Worm (Caenorhabditis elegans) whole organism, L1 larva: Measurements from ENCODE around the gene oat-1.

Experiments
- C34B4.2 ChIP-seq: sonication (generic microtip); optimal IDR thresholded peaks from 2 replicates; lab custom pipeline; 2017; ENCODE audit warnings: mild to moderate bottlenecking, missing genetic modification characterization, missing compliant biosample characterization
- Y116A8C.19 ChIP-seq: sonication (generic microtip); optimal IDR thresholded peaks from 2 replicates; lab custom pipeline; 2016; ENCODE audit warnings: missing compliant biosample characterization, missing genetic modification characterization, borderline replicate concordance
- aha-1 ChIP-seq: fragments of 150-350 bp; optimal IDR thresholded peaks from 2 replicates; lab custom pipeline; 2014; ENCODE audit warnings: missing biosample characterization, missing genetic modification characterization
- alr-1 ChIP-seq: fragments of 200-800 bp; sonication (Bioruptor generic); optimal IDR thresholded peaks from 2 replicates; lab custom pipeline; 2018; ENCODE audit warnings: borderline replicate concordance, mild to moderate bottlenecking, missing genetic modification characterization, missing compliant biosample characterization
- aly-2 ChIP-seq: fragments of 150-350 bp; optimal IDR thresholded peaks from 2 replicates; lab custom pipeline; 2014; ENCODE audit warnings: missing biosample characterization, missing genetic modification characterization
- ama-1 ChIP-seq: fragments of 150-350 bp; optimal IDR thresholded peaks from 2 replicates; lab custom pipeline; 2014
- ceh-63 ChIP-seq: fragments of 200-800 bp; sonication (Bioruptor generic); optimal IDR thresholded peaks from 2 replicates; lab custom pipeline; 2018; ENCODE audit warnings: mild to moderate bottlenecking, missing genetic modification characterization, missing compliant biosample characterization
- ceh-8 ChIP-seq: fragments of 200-800 bp; sonication (Bioruptor generic); optimal IDR thresholded peaks from 2 replicates; lab custom pipeline; 2018; ENCODE audit warnings: mild to moderate bottlenecking, missing genetic modification characterization, moderate library complexity, missing compliant biosample characterization
- ceh-82 ChIP-seq, 3 experiments: fragments of 150-350 bp in 1 of 3; sonication (generic microtip) in 2 of 3; optimal IDR thresholded peaks; 2 replicates each; lab custom pipeline; 2014 to 2017; ENCODE audit warnings: missing biosample characterization in 3 of 3, missing genetic modification characterization in 3 of 3
- ceh-90 ChIP-seq: sonication (generic microtip); optimal IDR thresholded peaks from 2 replicates; lab custom pipeline; 2016; ENCODE audit warnings: missing genetic modification characterization, missing compliant biosample characterization
- dpl-1 ChIP-seq, 3 experiments: fragments of 150-350 bp in 2 of 3; sonication (generic microtip) in 1 of 3; optimal IDR thresholded peaks; 2 replicates each; lab custom pipeline; 2014 to 2017; ENCODE audit warnings: missing biosample characterization in 3 of 3, missing genetic modification characterization in 3 of 3, missing genetic modification reagents in 3 of 3
- dsc-1 ChIP-seq: sonication (generic microtip); optimal IDR thresholded peaks from 2 replicates; lab custom pipeline; 2016; ENCODE audit warnings: mild to moderate bottlenecking, missing genetic modification characterization, missing compliant biosample characterization
- efl-3 ChIP-seq: fragments of 200-800 bp; sonication (Bioruptor generic); optimal IDR thresholded peaks from 2 replicates; lab custom pipeline; 2018; ENCODE audit warnings: mild to moderate bottlenecking, missing genetic modification characterization, missing compliant biosample characterization
- egl-13 ChIP-seq: sonication (generic microtip); optimal IDR thresholded peaks from 2 replicates; lab custom pipeline; 2016; ENCODE audit warnings: missing genotype, missing genetic modification reagents, missing genetic modification characterization, missing compliant biosample characterization
- egl-27 ChIP-seq, 2 experiments: fragments of 150-350 bp in 1 of 2; sonication (generic microtip); optimal IDR thresholded peaks; 3 replicates each; lab custom pipeline; 2017 to 2018; ENCODE audit warnings: missing biosample characterization in 2 of 2, missing genetic modification characterization in 2 of 2, missing genetic modification reagents in 2 of 2
- ets-5 ChIP-seq: fragments of 200-800 bp; sonication (Bioruptor generic); IDR thresholded peaks from 2 replicates; pipeline ENCODE4 v1.3.6; 2022; ENCODE audit warnings: missing genetic modification characterization, missing compliant biosample characterization
- fkh-8 ChIP-seq: sonication (generic microtip); optimal IDR thresholded peaks from 2 replicates; lab custom pipeline; 2016; ENCODE audit warnings: mild to moderate bottlenecking, missing genetic modification characterization, missing compliant biosample characterization
- fos-1 ChIP-seq: fragments of 150-350 bp; optimal IDR thresholded peaks from 2 replicates; lab custom pipeline; 2014; ENCODE audit warnings: missing biosample characterization, missing genetic modification characterization
- grh-1 ChIP-seq: fragments of 200-800 bp; sonication (Bioruptor generic); IDR thresholded peaks from 2 replicates; pipeline ENCODE4 v1.3.6; 2022; ENCODE audit warnings: missing genetic modification reagents, missing genetic modification characterization, missing compliant biosample characterization
- hlh-4 ChIP-seq: sonication (generic microtip); optimal IDR thresholded peaks from 2 replicates; lab custom pipeline; 2016; ENCODE audit warnings: mild to moderate bottlenecking, missing genetic modification characterization, missing compliant biosample characterization
- hpl-2 ChIP-seq: fragments of 150-350 bp; optimal IDR thresholded peaks from 2 replicates; lab custom pipeline; 2014; ENCODE audit warnings: missing biosample characterization, missing genetic modification reagents, missing genetic modification characterization
- irx-1 ChIP-seq: sonication (generic microtip); optimal IDR thresholded peaks from 2 replicates; lab custom pipeline; 2016; ENCODE audit warnings: missing genetic modification characterization, missing compliant biosample characterization
- jun-1 ChIP-seq: fragments of 150-350 bp; optimal IDR thresholded peaks from 2 replicates; lab custom pipeline; 2014; ENCODE audit warnings: missing biosample characterization, missing genetic modification reagents, missing genetic modification characterization
- lin-15B ChIP-seq: fragments of 150-350 bp; sonication (generic microtip); optimal IDR thresholded peaks from 3 replicates; lab custom pipeline; 2014; ENCODE audit warnings: missing biosample characterization, missing genetic modification characterization
- lin-35 ChIP-seq, 2 experiments: fragments of 150-350 bp; optimal IDR thresholded peaks; 2 replicates each; lab custom pipeline; 2014; ENCODE audit warnings: missing biosample characterization in 2 of 2, missing genetic modification characterization in 2 of 2, missing genetic modification reagents in 2 of 2
- lin-39 ChIP-seq: fragments of 150-350 bp; optimal IDR thresholded peaks from 2 replicates; lab custom pipeline; 2014; ENCODE audit warnings: missing biosample characterization, missing genetic modification reagents, missing genetic modification characterization
- lir-3 ChIP-seq: sonication (generic microtip); optimal IDR thresholded peaks from 2 replicates; lab custom pipeline; 2016; ENCODE audit warnings: mild to moderate bottlenecking, missing genetic modification characterization, moderate library complexity, missing compliant biosample characterization; ENCODE audit not compliant: poor library complexity
- mab-9 ChIP-seq: fragments of 200-800 bp; sonication (Bioruptor generic); IDR thresholded peaks from 2 replicates; pipeline ENCODE4 v1.3.6; 2022; ENCODE audit warnings: missing genetic modification reagents, missing genetic modification characterization, missing compliant biosample characterization
- mef-2 ChIP-seq: fragments of 150-350 bp; optimal IDR thresholded peaks from 2 replicates; lab custom pipeline; 2014; ENCODE audit warnings: missing biosample characterization, missing genetic modification characterization
- nhr-19 ChIP-seq: fragments of 200-800 bp; sonication (Bioruptor generic); conservative IDR thresholded peaks from 2 replicates; pipeline ENCODE4 v1.3.6; 2022; ENCODE audit warnings: missing genetic modification characterization, missing compliant biosample characterization
- nhr-76 ChIP-seq: sonication (generic microtip); optimal IDR thresholded peaks from 2 replicates; lab custom pipeline; 2017; ENCODE audit warnings: missing biosample characterization, missing genetic modification characterization
- nhr-90 ChIP-seq: sonication (generic microtip); optimal IDR thresholded peaks from 2 replicates; lab custom pipeline; 2016; ENCODE audit warnings: mild to moderate bottlenecking, missing genetic modification characterization, missing compliant biosample characterization; ENCODE audit not compliant: poor library complexity
- pag-3 ChIP-seq: sonication (generic microtip); optimal IDR thresholded peaks from 2 replicates; lab custom pipeline; 2017; ENCODE audit warnings: missing genetic modification characterization, mild to moderate bottlenecking, missing compliant biosample characterization, antibody characterized with exemption, borderline replicate concordance; ENCODE audit not compliant: insufficient read depth
- pqm-1 ChIP-seq: sonication (generic microtip); optimal IDR thresholded peaks from 3 replicates; lab custom pipeline; 2017; ENCODE audit warnings: missing biosample characterization, missing genetic modification characterization
- rnt-1 ChIP-seq: sonication (generic microtip); optimal IDR thresholded peaks from 2 replicates; lab custom pipeline; 2016; ENCODE audit warnings: mild to moderate bottlenecking, missing genetic modification characterization, moderate library complexity, missing compliant biosample characterization
- skn-1 ChIP-seq: fragments of 150-350 bp; optimal IDR thresholded peaks from 2 replicates; lab custom pipeline; 2014; ENCODE audit warnings: missing biosample characterization, missing genetic modification characterization
- snpc-4 ChIP-seq: fragments of 150-350 bp; optimal IDR thresholded peaks from 2 replicates; lab custom pipeline; 2014; ENCODE audit warnings: missing biosample characterization, missing genetic modification characterization
- snu-23 ChIP-seq: sonication (generic microtip); optimal IDR thresholded peaks from 2 replicates; lab custom pipeline; 2016; ENCODE audit warnings: missing genetic modification characterization, missing compliant biosample characterization
- sptf-1 ChIP-seq: fragments of 150-350 bp; optimal IDR thresholded peaks from 2 replicates; lab custom pipeline; 2014; ENCODE audit warnings: missing biosample characterization, missing genetic modification characterization
- sup-37 ChIP-seq: fragments of 200-800 bp; sonication (Bioruptor generic); optimal IDR thresholded peaks from 2 replicates; lab custom pipeline; 2018; ENCODE audit warnings: mild to moderate bottlenecking, missing genetic modification characterization, missing compliant biosample characterization
- swsn-7 ChIP-seq: sonication (generic microtip); optimal IDR thresholded peaks from 2 replicates; lab custom pipeline; 2016; ENCODE audit warnings: missing genetic modification characterization, missing compliant biosample characterization
- tbx-2 ChIP-seq: sonication (generic microtip); optimal IDR thresholded peaks from 2 replicates; lab custom pipeline; 2016; ENCODE audit warnings: missing genetic modification characterization, missing compliant biosample characterization
- tlp-1 ChIP-seq: fragments of 150-350 bp; optimal IDR thresholded peaks from 2 replicates; lab custom pipeline; 2014; ENCODE audit warnings: missing biosample characterization, missing genetic modification characterization
- unc-130 ChIP-seq: fragments of 150-350 bp; optimal IDR thresholded peaks from 2 replicates; lab custom pipeline; 2017; ENCODE audit warnings: missing biosample characterization, missing genetic modification characterization, inconsistent platforms
- unc-62 ChIP-seq: fragments of 150-350 bp; optimal IDR thresholded peaks from 2 replicates; lab custom pipeline; 2014; ENCODE audit warnings: missing biosample characterization, missing genetic modification reagents, missing genetic modification characterization
- unc-98 ChIP-seq: fragments of 200-800 bp; sonication (Bioruptor generic); IDR thresholded peaks from 2 replicates; pipeline ENCODE4 v1.3.6; 2022; ENCODE audit warnings: missing genetic modification characterization, missing compliant biosample characterization
- xbp-1 ChIP-seq: sonication (generic microtip); optimal IDR thresholded peaks from 2 replicates; lab custom pipeline; 2016; ENCODE audit warnings: missing genetic modification characterization, missing compliant biosample characterization
- zag-1 ChIP-seq: fragments of 150-350 bp; optimal IDR thresholded peaks from 2 replicates; lab custom pipeline; 2014; ENCODE audit warnings: missing biosample characterization, missing genetic modification characterization
- ztf-11 ChIP-seq, 2 experiments: sonication (generic microtip); optimal IDR thresholded peaks; 2 replicates each; lab custom pipeline; 2016 to 2017; ENCODE audit warnings: missing genetic modification characterization in 2 of 2, missing biosample characterization in 1 of 2, missing compliant biosample characterization in 1 of 2
- ztf-4 ChIP-seq: fragments of 150-350 bp; optimal IDR thresholded peaks from 2 replicates; lab custom pipeline; 2014; ENCODE audit warnings: missing biosample characterization, missing genetic modification characterization

The oat-1 gene

DNA sequence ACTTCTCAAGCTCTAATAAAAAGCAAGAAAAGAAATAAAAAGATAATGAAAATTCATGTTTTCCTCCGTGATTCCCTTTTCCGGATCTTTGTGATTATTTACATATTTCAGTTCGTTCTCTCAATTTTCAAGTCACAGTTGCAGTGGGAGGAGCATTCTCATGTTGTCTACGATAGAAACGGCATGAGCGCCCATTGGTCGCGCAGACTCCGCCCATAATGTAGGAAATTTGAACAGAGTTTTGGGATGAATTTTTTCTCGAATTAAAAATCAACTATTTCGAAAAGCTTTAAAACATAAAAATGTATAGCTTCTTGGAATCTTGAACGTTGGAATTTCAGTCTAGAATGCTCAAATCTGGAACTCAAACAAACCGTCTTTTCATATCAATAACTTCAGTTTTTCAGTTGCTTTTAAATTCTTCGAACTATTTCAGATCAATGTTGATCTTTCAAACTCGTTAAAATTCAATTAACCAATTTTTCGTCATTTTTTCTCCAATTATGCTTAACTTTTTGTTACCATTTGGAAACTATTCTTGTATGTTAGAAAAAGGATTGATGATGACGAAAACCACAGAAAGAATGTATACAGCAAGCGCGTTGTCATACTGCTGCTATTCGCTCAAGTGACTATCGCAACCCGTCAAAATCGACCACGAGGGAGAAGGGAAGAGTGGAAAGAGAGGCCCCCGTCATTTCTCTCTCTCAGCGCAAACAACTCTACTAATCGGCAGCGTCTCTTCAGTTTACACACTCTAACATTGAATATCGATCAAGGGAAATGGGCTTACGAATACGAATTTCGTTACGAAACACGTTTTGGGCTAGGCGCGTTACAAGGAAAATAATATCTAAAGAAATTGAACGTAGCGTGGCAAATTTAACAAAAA lies 40.6 kb downstream of the oat-1 start (continued):
- TF ChIP-seq sup-37 (GFP tag; lab: Kevin White, UChicago) (no peak), jun-1 (tag; lab: Kevin White, UChicago) (peak; percentile 59), dpl-1 (GFP tag; optimal IDR thresholded peaks at IDR 0.05; lab: Kevin White, UChicago) (peak; percentile 9 to 52 (median 21)), ceh-82 (tag; optimal IDR thresholded peaks at IDR 0.05; lab: Kevin White, UChicago) (peak; percentile 3 to 79 (median 48)), unc-62 (GFP tag; lab: Kevin White, UChicago) (no peak), C34B4.2 (tag; lab: Kevin White, UChicago) (peak; percentile 22), tlp-1 (tag; lab: Kevin White, UChicago) (no peak), lin-39 (tag; lab: Kevin White, UChicago) (no peak), alr-1 (tag; lab: Kevin White, UChicago) (no peak), lin-35 (GFP tag; optimal IDR thresholded peaks at IDR 0.05; lab: Kevin White, UChicago) (peak; percentile 53 to 65), egl-13 (peak; percentile 21), fos-1 (tag; lab: Kevin White, UChicago) (peak; percentile 71), unc-98 (GFP tag; lab: Robert Waterston, UW) (no peak), ceh-63 (no peak), efl-3 (GFP tag; lab: Kevin White, UChicago) (no peak), rnt-1 (tag; lab: Kevin White, UChicago) (peak; percentile 82), hpl-2 (peak; percentile 79), egl-27 (tag; optimal IDR thresholded peaks at IDR 0.05; lab: Kevin White, UChicago) (peak in 1 of 2 experiments; percentile 68), fkh-8 (tag; lab: Kevin White, UChicago) (peak; percentile 15), ztf-4 (tag; lab: Kevin White, UChicago) (peak; percentile 88), lin-15B (tag; lab: Kevin White, UChicago) (no peak), ets-5 (GFP tag; lab: Robert Waterston, UW) (no peak), hlh-4 (tag; lab: Kevin White, UChicago) (no peak), ama-1 (peak; percentile 98), ceh-8 (GFP tag; lab: Kevin White, UChicago) (peak; percentile 24), Y116A8C.19 (tag; lab: Kevin White, UChicago) (no peak), aly-2 (peak; percentile 72), dsc-1 (tag; lab: Kevin White, UChicago) (peak; percentile 55), ceh-90 (tag; lab: Kevin White, UChicago) (peak; percentile 3), nhr-19 (peak; percentile 69), unc-130 (tag; lab: Kevin White, UChicago) (peak; percentile 53), pag-3 (tag; lab: Kevin White, UChicago) (no peak), sptf-1 (tag; lab: Kevin White, UChicago) (no peak)

DNA sequence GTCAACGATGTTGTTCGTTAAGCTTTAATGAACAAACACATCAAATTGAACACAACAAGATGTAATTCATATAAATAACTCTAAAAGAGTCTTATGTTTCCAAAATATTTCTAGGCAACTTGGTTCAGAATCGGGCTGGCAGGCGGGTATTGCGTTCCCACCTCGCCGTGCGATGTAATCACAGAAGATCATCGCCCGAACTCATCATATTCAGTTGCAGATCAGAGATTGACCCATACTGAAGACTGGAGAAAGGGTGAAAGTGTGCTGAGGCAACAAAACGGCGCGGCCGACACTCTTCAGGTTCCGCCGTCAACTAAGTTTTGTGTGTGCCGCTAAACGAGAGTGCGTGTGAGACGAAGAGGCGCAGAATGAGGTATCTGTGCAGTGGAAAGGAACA lies 43.9 kb downstream of the oat-1 start:
- peak; percentile 47 to 54 (median 50) for TF ChIP-seq dpl-1 (GFP tag; optimal IDR thresholded peaks at IDR 0.05; lab: Kevin White, UChicago)
- TF ChIP-seq nhr-90 (tag; lab: Kevin White, UChicago), result peak; percentile 94
- peak in 1 of 2 experiments; percentile 80 for TF ChIP-seq ztf-11 (tag; optimal IDR thresholded peaks at IDR 0.05; lab: Kevin White, UChicago)
- no peak for TF ChIP-seq pqm-1
- peak; percentile 28; the same call in 1 of the 2 replicates for TF ChIP-seq mab-9 (GFP tag; lab: Robert Waterston, UW)
- peak; percentile 84 for TF ChIP-seq xbp-1 (tag; lab: Kevin White, UChicago)
- peak; percentile 80 for TF ChIP-seq irx-1 (tag; lab: Kevin White, UChicago)
- no peak for TF ChIP-seq nhr-76 (tag; lab: Kevin White, UChicago)
- TF ChIP-seq skn-1 (tag; lab: Kevin White, UChicago), result peak; percentile 49
- peak; percentile 99 for TF ChIP-seq snpc-4 (tag; lab: Kevin White, UChicago)
- TF ChIP-seq lir-3 (tag; lab: Kevin White, UChicago), result peak; percentile 56
- peak; percentile 12 for TF ChIP-seq aha-1 (tag; lab: Kevin White, UChicago)
- TF ChIP-seq mef-2, result no peak
- TF ChIP-seq efl-3 (GFP tag; lab: Kevin White, UChicago), result peak; percentile 20
- peak; percentile 87 for TF ChIP-seq grh-1 (GFP tag; lab: Robert Waterston, UW)
- no peak for TF ChIP-seq C34B4.2 (tag; lab: Kevin White, UChicago)
- TF ChIP-seq fkh-8 (tag; lab: Kevin White, UChicago), result peak; percentile 76
- peak; percentile 85 for TF ChIP-seq tbx-2 (tag; lab: Kevin White, UChicago)
- peak; percentile 93 for TF ChIP-seq snu-23 (GFP tag; lab: Kevin White, UChicago)
- no peak for TF ChIP-seq zag-1 (tag; lab: Kevin White, UChicago)
- peak; percentile 94 for TF ChIP-seq swsn-7 (tag; lab: Kevin White, UChicago)
